Fruit fly (Drosophila melanogaster): ENCODE measurements around the gene Ssl1.
A peak's percentile ranks its signal among the peaks of the same experiment; 100 is the strongest.

The Ssl1 gene

DNA sequence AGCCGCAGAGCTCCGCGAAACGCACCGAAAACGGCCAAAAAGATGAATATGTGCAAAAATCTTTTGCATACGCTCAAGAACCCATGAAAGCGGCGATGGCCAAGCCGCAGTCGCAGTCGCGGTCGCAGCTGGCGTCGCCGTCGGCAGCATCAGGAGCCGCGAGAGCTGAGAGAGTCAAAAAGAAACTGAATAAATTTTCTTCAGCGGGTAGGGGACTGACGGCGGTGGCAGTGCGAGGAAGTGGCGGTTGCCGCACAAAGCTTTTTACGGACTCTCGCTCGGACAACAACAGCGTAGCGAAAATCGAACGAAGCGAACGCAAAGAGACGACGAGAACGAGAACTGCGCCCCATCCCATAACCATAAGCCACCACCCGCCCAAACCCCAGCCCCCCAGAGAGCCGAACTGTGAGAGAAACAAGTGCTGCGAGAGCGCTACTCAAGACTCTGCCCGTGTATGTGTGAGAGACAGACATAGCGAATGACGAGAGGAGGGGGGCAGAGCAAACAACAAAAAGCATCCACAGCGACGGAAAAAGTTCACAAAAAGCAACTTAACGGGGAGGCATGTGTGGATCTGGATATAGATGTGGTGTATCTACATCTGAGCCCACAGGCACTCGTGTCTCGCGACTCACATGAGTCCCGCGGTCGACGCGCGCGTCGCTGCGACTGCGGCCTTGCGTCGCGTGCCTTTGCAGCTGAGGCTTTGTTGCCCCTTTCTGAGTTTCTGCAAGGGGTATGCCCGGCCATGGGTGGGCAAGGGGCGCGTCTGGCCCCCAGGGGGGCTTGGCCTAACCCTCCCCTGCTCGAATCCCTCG, 43.5 kb upstream of the Ssl1 start, which contains the start of gene jim:
Gene jim, minus strand, starts transcription at position 51 of the 821 bp plus-strand sequence.
- 0 out of 2 replicates have a peak, but pooled peaks have one; percentile 18 for TF ChIP-seq hbn (GFP tag; IDR thresholded peaks at IDR 0.05; ENCODE audit: partially characterized antibody)
- TF ChIP-seq wek (GFP tag; optimal IDR thresholded peaks at IDR 0.05) = no peak
- no peak for TF ChIP-seq CG16863 (GFP tag; optimal IDR thresholded peaks at IDR 0.05)
- TF ChIP-seq maf-S (GFP tag; optimal IDR thresholded peaks at IDR 0.05) = no peak
- TF ChIP-seq bab2 (GFP tag; optimal IDR thresholded peaks at IDR 0.05) = no peak
- TF ChIP-seq disco-r (GFP tag; optimal IDR thresholded peaks at IDR 0.05) = peak; percentile 22
- TF ChIP-seq CG6254 (GFP tag; optimal IDR thresholded peaks at IDR 0.05) = peak; percentile 19
- TF ChIP-seq seq (GFP tag; IDR thresholded peaks at IDR 0.05) = peak; percentile 44; the same call in 1 of the 2 replicates
- TF ChIP-seq NFAT (GFP tag; IDR thresholded peaks at IDR 0.05) = peak; percentile 45; the same call in 1 of the 2 replicates
- TF ChIP-seq CG10462 (GFP tag; optimal IDR thresholded peaks at IDR 0.05) = no peak
- TF ChIP-seq CG1024 (GFP tag; IDR thresholded peaks at IDR 0.05) = no peak
- TF ChIP-seq trh (GFP tag; optimal IDR thresholded peaks at IDR 0.05) = no peak
- TF ChIP-seq stc (GFP tag; IDR thresholded peaks at IDR 0.05) = no peak; the same call in 1 of the 2 replicates
- TF ChIP-seq Sry-β (GFP tag; optimal IDR thresholded peaks at IDR 0.05) = no peak
- no peak for TF ChIP-seq CG3726 (GFP tag; IDR thresholded peaks at IDR 0.05)
- peak; percentile 94; the same call in 3 of the 4 replicates for TF ChIP-seq chinmo (GFP tag; IDR thresholded peaks at IDR 0.05; ENCODE audit: partially characterized antibody)
- no peak for TF ChIP-seq Atf3 (GFP tag; optimal IDR thresholded peaks at IDR 0.05)
- TF ChIP-seq CG10979 (tag; optimal IDR thresholded peaks at IDR 0.05) = no peak
- no peak; the same call in 1 of the 2 replicates for TF ChIP-seq ttk (GFP tag; IDR thresholded peaks at IDR 0.05)
- no peak for TF ChIP-seq al (GFP tag; IDR thresholded peaks at IDR 0.05)
- no peak for TF ChIP-seq Sry-δ (GFP tag; optimal IDR thresholded peaks at IDR 0.05)
- no peak for TF ChIP-seq Elba2 (GFP tag; optimal IDR thresholded peaks at IDR 0.05)
- TF ChIP-seq Hr51 (GFP tag; optimal IDR thresholded peaks at IDR 0.05) = peak in 1 of 2 experiments; percentile 72
- no peak for TF ChIP-seq CG16813 (GFP tag; IDR thresholded peaks at IDR 0.05; ENCODE audit: partially characterized antibody)
- TF ChIP-seq CG10565 (GFP tag; optimal IDR thresholded peaks at IDR 0.05) = no peak
- TF ChIP-seq E2f2 (GFP tag; IDR thresholded peaks at IDR 0.05) = no peak
- TF ChIP-seq bcd (GFP tag; optimal IDR thresholded peaks at IDR 0.05) = peak; percentile 11
- no peak for TF ChIP-seq CG17568 (GFP tag; optimal IDR thresholded peaks at IDR 0.05)
- TF ChIP-seq Rx (GFP tag; IDR thresholded peaks at IDR 0.05) = no peak
- peak; percentile 24 for TF ChIP-seq Rfx (GFP tag; IDR thresholded peaks at IDR 0.05)
- TF ChIP-seq danr (GFP tag; IDR thresholded peaks at IDR 0.05) = no peak; the same call in 1 of the 2 replicates
- no peak for TF ChIP-seq repo (GFP tag; optimal IDR thresholded peaks at IDR 0.05)
- peak; percentile 24; the same call in 1 of the 3 replicates for TF ChIP-seq so (GFP tag; IDR thresholded peaks at IDR 0.05)
- TF ChIP-seq CG2875 (GFP tag; optimal IDR thresholded peaks at IDR 0.05) = no peak
- no peak for TF ChIP-seq CG10209 (GFP tag; optimal IDR thresholded peaks at IDR 0.05)
- no peak for TF ChIP-seq shn (GFP tag; optimal IDR thresholded peaks at IDR 0.05)
- no peak for TF ChIP-seq HmgZ (tag; optimal IDR thresholded peaks at IDR 0.05)
- TF ChIP-seq Sox100B (GFP tag; optimal IDR thresholded peaks at IDR 0.05) = no peak
- TF ChIP-seq Xrp1 (GFP tag; IDR thresholded peaks at IDR 0.05) = no peak
- no peak for TF ChIP-seq CG17612 (GFP tag; IDR thresholded peaks at IDR 0.05)
- no peak for TF ChIP-seq Optix (GFP tag; IDR thresholded peaks at IDR 0.05)
- no peak for TF ChIP-seq Hey (tag; optimal IDR thresholded peaks at IDR 0.05)
- no peak for TF ChIP-seq sob (GFP tag; IDR thresholded peaks at IDR 0.05)
- no peak for TF ChIP-seq D19A (tag; optimal IDR thresholded peaks at IDR 0.05)
- no peak for TF ChIP-seq CG33213 (GFP tag; optimal IDR thresholded peaks at IDR 0.05)
- no peak for TF ChIP-seq Fer3 (tag; optimal IDR thresholded peaks at IDR 0.05)
- TF ChIP-seq sima (GFP tag; optimal IDR thresholded peaks at IDR 0.05) = no peak
- TF ChIP-seq CG6689 (GFP tag; IDR thresholded peaks at IDR 0.05) = no peak
- TF ChIP-seq YL-1 (GFP tag; optimal IDR thresholded peaks at IDR 0.05) = no peak
- TF ChIP-seq fu2 (GFP tag; optimal IDR thresholded peaks at IDR 0.05) = no peak
